Fruit fly (Drosophila melanogaster) S2 (cell line): ENCODE results near the gene CG9147.

Source experiments
- CG8478 ChIP-seq: fragments of >200 bp; optimal IDR thresholded peaks from 2 replicates; lab custom pipeline; 2018
- CTCF ChIP-seq, 2 experiments: fragments of >200 bp; optimal IDR thresholded peaks; 2 replicates each; lab custom pipeline; 2018

DNA sequence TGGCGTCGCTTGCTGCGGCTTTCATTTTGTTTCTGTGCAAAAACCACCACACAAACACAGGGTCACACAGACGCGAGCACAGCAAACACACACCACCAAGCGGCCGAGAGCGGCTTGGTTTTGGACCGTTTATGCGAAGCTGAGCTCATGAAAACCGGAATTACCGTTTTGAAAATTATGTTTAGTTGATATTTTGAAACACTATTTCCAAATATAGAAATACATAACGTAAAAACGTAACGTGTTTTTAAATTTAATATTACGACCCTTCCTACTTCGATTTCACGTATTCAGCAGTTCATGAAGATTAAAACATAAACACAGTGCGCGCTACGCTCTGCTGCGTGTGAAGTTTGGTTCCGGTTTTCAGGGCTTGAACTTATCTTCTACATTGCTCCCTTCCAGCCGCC, 14.6 kb upstream of the CG9147 start:
- no peak for TF ChIP-seq CG8478 (lab: Kevin White, UChicago)
- TF ChIP-seq CTCF (optimal IDR thresholded peaks at IDR 0.05; lab: Kevin White, UChicago) = no peak
